Worm (Caenorhabditis elegans): ENCODE measurements around the gene Y57G11C.48.

The Y57G11C.48 gene

DNA sequence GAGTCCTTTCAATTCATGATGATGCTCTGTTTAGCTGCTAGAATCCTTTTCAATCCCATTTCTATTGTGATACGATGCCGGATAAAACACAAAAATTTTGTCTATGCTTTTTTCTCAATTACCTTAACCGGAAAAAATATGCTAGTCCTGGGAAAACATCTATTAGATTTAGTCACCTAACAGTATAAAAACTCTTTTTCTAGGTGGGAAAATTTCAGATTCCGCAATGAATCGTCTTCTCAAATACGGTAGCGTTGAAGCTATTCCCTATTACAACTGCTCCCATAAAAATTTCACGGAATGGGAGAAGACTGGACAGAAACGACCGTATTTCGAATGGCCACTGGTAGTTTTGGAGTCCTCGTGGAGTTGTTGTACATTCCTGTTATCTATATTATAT lies 14.7 kb downstream of the Y57G11C.48 start, which contains the start of gene Y57G11C.28:
Gene Y57G11C.28 (plus strand): TSS at position 301 of the 400 bp plus-strand sequence.
- TF ChIP-seq unc-62 (GFP tag; optimal IDR thresholded peaks at IDR 0.05): no peak

DNA sequence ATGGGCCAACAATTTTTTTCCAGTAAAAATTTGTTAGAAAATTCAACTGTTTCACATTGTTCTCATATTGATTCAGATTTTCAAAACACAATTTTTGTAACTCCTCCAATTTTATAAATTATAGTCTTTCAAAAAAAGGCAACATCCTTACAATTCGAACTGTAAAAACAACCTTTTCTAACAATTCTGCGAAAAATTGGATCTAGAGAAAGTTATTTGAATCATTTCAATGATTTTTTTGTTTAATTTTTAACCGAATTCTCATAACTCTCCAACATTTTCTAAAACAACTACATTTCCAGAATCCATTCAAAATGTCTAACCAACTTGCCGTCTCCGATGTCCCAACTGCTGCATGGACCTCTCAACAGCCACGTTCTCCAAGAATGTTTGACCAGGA lies 24.8 kb downstream of the Y57G11C.48 start, which contains the start of gene ccch-5:
Gene ccch-5 (plus strand): TSS at position 301 of the 400 bp plus-strand sequence.
- no peak for TF ChIP-seq unc-62 (GFP tag; optimal IDR thresholded peaks at IDR 0.05)

DNA sequence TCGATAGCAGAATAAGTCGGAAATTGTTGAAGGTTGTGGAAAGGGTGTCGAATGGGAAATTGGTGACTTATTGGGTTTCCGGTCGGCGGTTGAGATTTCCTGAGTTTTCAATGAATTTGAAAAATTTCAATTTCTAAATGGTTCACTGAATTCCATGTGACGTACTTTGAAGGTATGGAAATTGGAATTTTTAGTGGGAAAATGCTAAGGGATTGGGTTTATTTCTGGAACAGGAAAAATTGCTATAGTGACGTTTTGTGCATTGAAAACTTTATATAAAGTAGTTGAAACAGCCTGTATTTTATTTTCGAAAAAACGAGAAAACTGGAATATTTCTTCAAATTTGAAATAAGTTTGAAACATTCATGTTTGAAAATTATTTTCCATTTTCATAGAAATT lies 34.5 kb downstream of the Y57G11C.48 start, which contains the start of gene pnc-2:
Gene pnc-2 (minus strand): TSS at position 101 of the 400 bp plus-strand sequence.
- TF ChIP-seq unc-62 (GFP tag; optimal IDR thresholded peaks at IDR 0.05): no peak

DNA sequence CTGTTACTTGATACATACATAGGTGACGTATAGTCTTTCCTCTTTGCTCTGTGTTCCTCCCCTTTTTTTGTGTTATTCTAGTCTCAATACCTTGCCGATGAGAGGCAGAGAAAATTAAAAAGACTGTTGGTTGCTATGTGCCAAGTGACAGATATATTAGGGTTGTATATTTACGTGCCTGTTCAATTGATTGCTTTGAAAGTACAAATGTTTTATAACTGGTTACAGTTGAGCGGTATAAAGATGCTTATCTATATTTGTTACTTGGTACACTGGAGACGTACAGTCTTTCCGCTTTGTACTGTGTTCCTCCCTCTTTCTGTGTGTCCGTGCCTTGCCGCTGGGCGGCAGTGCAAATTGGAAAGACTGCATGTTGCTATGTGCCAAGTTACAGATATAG lies 40.9 kb downstream of the Y57G11C.48 start:
- TF ChIP-seq unc-62 (GFP tag; optimal IDR thresholded peaks at IDR 0.05): no peak

DNA sequence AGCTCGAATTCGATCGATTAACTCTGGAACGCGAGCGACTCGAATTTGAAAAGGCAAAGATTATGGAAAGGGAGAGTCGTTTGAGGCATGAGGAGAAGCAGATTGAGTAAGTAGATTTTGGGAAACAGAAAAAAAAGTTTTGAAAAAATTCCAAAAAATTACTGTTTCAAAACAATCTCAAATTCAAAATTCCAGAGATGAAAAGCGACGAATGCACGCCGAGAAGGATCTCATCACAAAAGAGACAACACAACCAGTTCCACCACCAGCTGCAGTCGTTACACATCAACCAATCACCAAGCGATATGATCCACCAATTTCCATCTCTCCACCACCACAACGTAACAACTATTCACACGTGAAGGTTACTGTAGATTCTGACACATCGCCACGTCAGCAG lies 49.8 kb downstream of the Y57G11C.48 start:
- no peak for TF ChIP-seq unc-62 (GFP tag; optimal IDR thresholded peaks at IDR 0.05)

Data from whole organism, dauer.